Fruit fly (Drosophila melanogaster) whole organism, pupa: ENCODE data around the gene Ugt36E1.

Experiments used
- CG10348 ChIP-seq: fragments of 200-800 bp; sonication (Bioruptor generic); IDR thresholded peaks from 2 replicates; pipeline ENCODE4 v1.3.6; 2022; ENCODE audit warnings: missing biosample characterization, missing genetic modification characterization
- CG12605 ChIP-seq: fragments of 200-800 bp; sonication (Bioruptor generic); IDR thresholded peaks from 2 replicates; pipeline ENCODE4 v1.3.6; 2022; ENCODE audit warnings: missing biosample characterization, missing genetic modification characterization
- CG4496 ChIP-seq: fragments of 200-800 bp; sonication (Bioruptor generic); IDR thresholded peaks from 3 replicates; pipeline ENCODE4 v1.3.6; 2022; ENCODE audit warnings: missing biosample characterization, missing genetic modification characterization
- CG8159 ChIP-seq: fragments of 200-800 bp; sonication (Bioruptor generic); optimal IDR thresholded peaks from 3 replicates; lab custom pipeline; 2018; ENCODE audit warnings: missing biosample characterization, mild to moderate bottlenecking, missing genetic modification characterization, moderate library complexity
- CG8301 ChIP-seq: fragments of 200-800 bp; sonication (Bioruptor generic); optimal IDR thresholded peaks from 2 replicates; lab custom pipeline; 2018; ENCODE audit warnings: missing biosample characterization, mild to moderate bottlenecking, missing genetic modification characterization
- D1 ChIP-seq: fragments of 200-800 bp; sonication (Bioruptor generic); optimal IDR thresholded peaks from 2 replicates; lab custom pipeline; 2018; ENCODE audit warnings: missing biosample characterization, mild to moderate bottlenecking, missing genetic modification characterization, moderate library complexity
- Ets98B ChIP-seq: fragments of 200-800 bp; sonication (Bioruptor generic); IDR thresholded peaks from 2 replicates; pipeline ENCODE4 v1.3.6; 2022; ENCODE audit warnings: missing biosample characterization, missing genetic modification characterization
- Pif1A ChIP-seq: fragments of 200-800 bp; sonication (Bioruptor generic); optimal IDR thresholded peaks from 3 replicates; lab custom pipeline; 2016; ENCODE audit warnings: missing biosample characterization, missing genetic modification characterization
- Pif1B ChIP-seq: fragments of 200-800 bp; sonication (Bioruptor generic); optimal IDR thresholded peaks from 3 replicates; lab custom pipeline; 2016; ENCODE audit warnings: missing biosample characterization, missing genetic modification characterization
- fd96Ca ChIP-seq: fragments of 200-800 bp; sonication (Bioruptor generic); IDR thresholded peaks from 3 replicates; pipeline ENCODE4 v1.3.6; 2022; ENCODE audit warnings: missing biosample characterization, missing genetic modification characterization
- gl ChIP-seq: fragments of 200-800 bp; sonication (Bioruptor generic); optimal IDR thresholded peaks from 2 replicates; lab custom pipeline; 2018; ENCODE audit warnings: missing biosample characterization, mild to moderate bottlenecking, missing genetic modification characterization
- rn ChIP-seq: fragments of 200-800 bp; sonication (Bioruptor generic); IDR thresholded peaks from 2 replicates; pipeline ENCODE4 v1.3.6; 2022; ENCODE audit warnings: missing biosample characterization, missing genetic modification characterization

dm6 chr2L:18878439-18878838 lies 51.9 kb downstream of the Ugt36E1 start:
- TF ChIP-seq CG8301 (no peak), gl (tag; lab: Kevin White, UChicago) (no peak), Pif1A (no peak), fd96Ca (no peak), CG10348 (no peak), CG12605 (no peak), CG4496 (GFP tag; lab: Robert Waterston, UW) (no peak), Ets98B (GFP tag; lab: Robert Waterston, UW) (no peak), CG8159 (tag; lab: Kevin White, UChicago) (no peak), Pif1B (GFP tag; lab: Kevin White, UChicago) (no peak), D1 (tag; lab: Kevin White, UChicago) (no peak), rn (GFP tag; lab: Robert Waterston, UW) (no peak)
